Fruit fly (Drosophila melanogaster): ENCODE data around the gene dsx.

Gene dsx

dm6 chr3R:7964751-7965319 is 2.4 kb downstream of the dsx start:
- TF ChIP-seq CG5204 (GFP tag; optimal IDR thresholded peaks at IDR 0.05) (no peak), CG7101 (tag; optimal IDR thresholded peaks at IDR 0.05) (no peak), cnc (optimal IDR thresholded peaks at IDR 0.05) (no peak), CG33017 (tag; optimal IDR thresholded peaks at IDR 0.05) (peak; percentile 16), Mnt (GFP tag; optimal IDR thresholded peaks at IDR 0.05) (peak; percentile 70), CG7045 (GFP tag; optimal IDR thresholded peaks at IDR 0.05) (no peak), bab1 (GFP tag; optimal IDR thresholded peaks at IDR 0.05) (no peak), kay (GFP tag; ENCODE audit: borderline replicate concordance) (no peak), tj (GFP tag; optimal IDR thresholded peaks at IDR 0.05) (peak; percentile 84), pad (GFP tag; optimal IDR thresholded peaks at IDR 0.05) (no peak), toe (GFP tag; optimal IDR thresholded peaks at IDR 0.05) (no peak), CG12768 (GFP tag; optimal IDR thresholded peaks at IDR 0.05) (no peak), Hr96 (GFP tag; optimal IDR thresholded peaks at IDR 0.05) (no peak), Clk (GFP tag; optimal IDR thresholded peaks at IDR 0.05) (no peak), CG1620 (GFP tag; optimal IDR thresholded peaks at IDR 0.05) (no peak), ovo (GFP tag; optimal IDR thresholded peaks at IDR 0.05) (no peak), cic (GFP tag; optimal IDR thresholded peaks at IDR 0.05) (peak; percentile 77), Crg-1 (GFP tag; optimal IDR thresholded peaks at IDR 0.05) (peak; percentile 19), CG14711 (tag; optimal IDR thresholded peaks at IDR 0.05) (no peak), CG11617 (GFP tag; optimal IDR thresholded peaks at IDR 0.05) (no peak)

DNA sequence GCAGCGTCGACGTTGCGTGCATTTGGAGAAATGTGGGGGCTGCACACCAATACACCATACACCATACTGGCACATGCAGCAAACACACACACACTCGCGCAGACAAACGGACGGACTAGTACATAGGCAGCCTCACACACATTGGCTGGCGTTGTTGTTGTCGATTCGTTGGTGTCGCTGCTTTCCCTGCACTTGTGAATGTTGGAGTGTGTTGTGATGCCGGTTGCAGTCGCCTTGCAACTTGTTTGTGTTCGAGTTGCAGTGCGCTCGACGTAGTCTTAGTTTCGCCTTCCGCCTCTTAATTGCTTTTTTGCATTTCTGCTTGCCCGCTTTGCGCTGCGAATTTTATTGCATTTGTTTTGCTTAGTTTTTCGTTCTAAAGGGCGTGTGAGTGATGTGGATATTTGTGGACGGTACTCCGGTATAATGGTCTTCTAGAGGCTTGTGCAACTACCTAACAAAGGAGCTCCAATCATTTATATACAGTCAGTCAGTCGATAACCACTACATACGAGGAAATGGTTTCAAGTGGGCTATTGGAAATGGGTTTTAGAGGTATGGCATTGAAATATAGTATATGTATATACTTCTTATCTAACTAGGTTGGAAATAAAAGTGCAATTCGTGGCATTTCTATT is 3.6 kb downstream of the dsx start:
- TF ChIP-seq Hr96 (GFP tag; optimal IDR thresholded peaks at IDR 0.05): no peak
- peak; percentile 15 for TF ChIP-seq bab1 (GFP tag; optimal IDR thresholded peaks at IDR 0.05)
- TF ChIP-seq Clk (GFP tag; optimal IDR thresholded peaks at IDR 0.05): no peak
- TF ChIP-seq CG7045 (GFP tag; optimal IDR thresholded peaks at IDR 0.05): no peak
- TF ChIP-seq kay (GFP tag; ENCODE audit: borderline replicate concordance): peak; percentile 79
- no peak for TF ChIP-seq Crg-1 (GFP tag; optimal IDR thresholded peaks at IDR 0.05)
- no peak for TF ChIP-seq CG1620 (GFP tag; optimal IDR thresholded peaks at IDR 0.05)
- TF ChIP-seq CG12768 (GFP tag; optimal IDR thresholded peaks at IDR 0.05): no peak
- TF ChIP-seq pad (GFP tag; optimal IDR thresholded peaks at IDR 0.05): no peak
- TF ChIP-seq Mnt (GFP tag; optimal IDR thresholded peaks at IDR 0.05): peak; percentile 66
- no peak for TF ChIP-seq CG5204 (GFP tag; optimal IDR thresholded peaks at IDR 0.05)
- TF ChIP-seq cic (GFP tag; optimal IDR thresholded peaks at IDR 0.05): peak; percentile 40
- peak; percentile 5 for TF ChIP-seq tj (GFP tag; optimal IDR thresholded peaks at IDR 0.05)
- no peak for TF ChIP-seq toe (GFP tag; optimal IDR thresholded peaks at IDR 0.05)
- no peak for TF ChIP-seq cnc (optimal IDR thresholded peaks at IDR 0.05)
- no peak for TF ChIP-seq ovo (GFP tag; optimal IDR thresholded peaks at IDR 0.05)

- peak; percentile 3 for TF ChIP-seq tj (GFP tag; optimal IDR thresholded peaks at IDR 0.05)
- peak; percentile 75 for TF ChIP-seq CG11617 (GFP tag; optimal IDR thresholded peaks at IDR 0.05)
- no peak for TF ChIP-seq cnc (optimal IDR thresholded peaks at IDR 0.05)
- no peak for TF ChIP-seq kay (GFP tag; ENCODE audit: borderline replicate concordance)
- no peak for TF ChIP-seq CG1620 (GFP tag; optimal IDR thresholded peaks at IDR 0.05)
- TF ChIP-seq CG7045 (GFP tag; optimal IDR thresholded peaks at IDR 0.05): peak; percentile 43
- TF ChIP-seq CG12768 (GFP tag; optimal IDR thresholded peaks at IDR 0.05): peak; percentile 34
- peak; percentile 2 for TF ChIP-seq Hr96 (GFP tag; optimal IDR thresholded peaks at IDR 0.05)
- no peak for TF ChIP-seq cic (GFP tag; optimal IDR thresholded peaks at IDR 0.05)
- TF ChIP-seq CG14711 (tag; optimal IDR thresholded peaks at IDR 0.05): no peak
- TF ChIP-seq Crg-1 (GFP tag; optimal IDR thresholded peaks at IDR 0.05): no peak
- no peak for TF ChIP-seq CG7101 (tag; optimal IDR thresholded peaks at IDR 0.05)
- TF ChIP-seq pad (GFP tag; optimal IDR thresholded peaks at IDR 0.05): peak; percentile 13
- TF ChIP-seq Clk (GFP tag; optimal IDR thresholded peaks at IDR 0.05): no peak
- peak; percentile 56 for TF ChIP-seq CG5204 (GFP tag; optimal IDR thresholded peaks at IDR 0.05)
- no peak for TF ChIP-seq ovo (GFP tag; optimal IDR thresholded peaks at IDR 0.05)
- peak; percentile 16 for TF ChIP-seq toe (GFP tag; optimal IDR thresholded peaks at IDR 0.05)
- TF ChIP-seq Mnt (GFP tag; optimal IDR thresholded peaks at IDR 0.05): peak; percentile 69
- no peak for TF ChIP-seq CG33017 (tag; optimal IDR thresholded peaks at IDR 0.05)
- no peak for TF ChIP-seq bab1 (GFP tag; optimal IDR thresholded peaks at IDR 0.05)
Measured at dm6 chr3R:7962778-7963494, 4.3 kb downstream of the dsx start.

DNA sequence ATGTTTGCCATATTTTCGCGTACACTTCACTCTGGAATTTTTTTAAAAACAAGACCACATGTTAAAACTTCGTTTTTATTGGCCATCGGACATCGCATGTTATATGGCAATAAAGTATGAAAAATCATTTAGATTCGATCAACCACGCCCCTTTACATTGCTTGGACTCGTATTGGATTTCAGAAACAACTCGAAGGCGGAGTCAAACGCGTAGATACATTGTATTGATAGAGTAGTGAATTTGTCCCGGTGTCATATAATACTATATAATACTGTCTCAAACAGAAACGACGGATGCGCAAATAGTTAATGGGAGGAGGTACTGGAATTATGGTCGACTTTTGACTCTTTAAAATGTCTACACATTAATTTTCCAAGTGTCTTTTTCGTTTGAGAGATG is 5.9 kb downstream of the dsx start:
- no peak for TF ChIP-seq CG12768 (GFP tag; optimal IDR thresholded peaks at IDR 0.05)
- no peak for TF ChIP-seq CG1620 (GFP tag; optimal IDR thresholded peaks at IDR 0.05)
- TF ChIP-seq Crg-1 (GFP tag; optimal IDR thresholded peaks at IDR 0.05): no peak
- no peak for TF ChIP-seq toe (GFP tag; optimal IDR thresholded peaks at IDR 0.05)
- no peak for TF ChIP-seq bab1 (GFP tag; optimal IDR thresholded peaks at IDR 0.05)
- TF ChIP-seq CG5204 (GFP tag; optimal IDR thresholded peaks at IDR 0.05): no peak
- no peak for TF ChIP-seq Mnt (GFP tag; optimal IDR thresholded peaks at IDR 0.05)
- no peak for TF ChIP-seq CG33017 (tag; optimal IDR thresholded peaks at IDR 0.05)
- no peak for TF ChIP-seq pad (GFP tag; optimal IDR thresholded peaks at IDR 0.05)
- no peak for TF ChIP-seq CG14711 (tag; optimal IDR thresholded peaks at IDR 0.05)
- no peak for TF ChIP-seq CG7045 (GFP tag; optimal IDR thresholded peaks at IDR 0.05)
- no peak for TF ChIP-seq ovo (GFP tag; optimal IDR thresholded peaks at IDR 0.05)
- TF ChIP-seq CG7101 (tag; optimal IDR thresholded peaks at IDR 0.05): no peak
- no peak for TF ChIP-seq Hr96 (GFP tag; optimal IDR thresholded peaks at IDR 0.05)

dm6 chr3R:7957008-7957407 is 10.2 kb downstream of the dsx start:
- TF ChIP-seq CG1620 (GFP tag; optimal IDR thresholded peaks at IDR 0.05): no peak
- TF ChIP-seq Crg-1 (GFP tag; optimal IDR thresholded peaks at IDR 0.05): no peak
- no peak for TF ChIP-seq cic (GFP tag; optimal IDR thresholded peaks at IDR 0.05)
- no peak for TF ChIP-seq cnc (optimal IDR thresholded peaks at IDR 0.05)
- no peak for TF ChIP-seq CG7045 (GFP tag; optimal IDR thresholded peaks at IDR 0.05)
- TF ChIP-seq Clk (GFP tag; optimal IDR thresholded peaks at IDR 0.05): no peak
- TF ChIP-seq toe (GFP tag; optimal IDR thresholded peaks at IDR 0.05): no peak
- TF ChIP-seq kay (GFP tag; ENCODE audit: borderline replicate concordance): no peak
- TF ChIP-seq CG14711 (tag; optimal IDR thresholded peaks at IDR 0.05): no peak
- TF ChIP-seq ovo (GFP tag; optimal IDR thresholded peaks at IDR 0.05): no peak
